Fruit fly (Drosophila melanogaster) S2 (cell line): ENCODE measurements around the gene Rab19.

Experiments
- CG8478 ChIP-seq: fragments of >200 bp; optimal IDR thresholded peaks from 2 replicates; lab custom pipeline; 2018
- CTCF ChIP-seq, 2 experiments: fragments of >200 bp; optimal IDR thresholded peaks; 2 replicates each; lab custom pipeline; 2018

Rab19 gene

dm6 chr3L:8296941-8297340 lies at the start of gene Rab19:
Gene Rab19, plus strand, starts transcription at chr3L:8297018.
- TF ChIP-seq CTCF (optimal IDR thresholded peaks at IDR 0.05; lab: Kevin White, UChicago): no peak
- no peak for TF ChIP-seq CG8478

- TF ChIP-seq CG8478 (no peak), CTCF (optimal IDR thresholded peaks at IDR 0.05; lab: Kevin White, UChicago) (no peak)
These were observed 12.2 kb upstream of the Rab19 start for dm6 chr3L:8284651-8285050.

- TF ChIP-seq CG8478 (no peak), CTCF (optimal IDR thresholded peaks at IDR 0.05; lab: Kevin White, UChicago) (no peak)
These were observed 11.5 kb upstream of the Rab19 start for dm6 chr3L:8285291-8285690.

- TF ChIP-seq CG8478: no peak
- TF ChIP-seq CTCF (optimal IDR thresholded peaks at IDR 0.05; lab: Kevin White, UChicago): no peak
These were observed 11.0 kb upstream of the Rab19 start for dm6 chr3L:8285773-8286172.

- no peak for TF ChIP-seq CTCF (optimal IDR thresholded peaks at IDR 0.05; lab: Kevin White, UChicago)
- TF ChIP-seq CG8478: no peak
These were observed 10.4 kb upstream of the Rab19 start for dm6 chr3L:8286397-8286796.

dm6 chr3L:8288396-8288795 lies 8.4 kb upstream of the Rab19 start:
- no peak for TF ChIP-seq CTCF (optimal IDR thresholded peaks at IDR 0.05; lab: Kevin White, UChicago)
- TF ChIP-seq CG8478: no peak

- TF ChIP-seq CG8478 (no peak), CTCF (optimal IDR thresholded peaks at IDR 0.05; lab: Kevin White, UChicago) (no peak)
These were observed 7.2 kb upstream of the Rab19 start, which contains the start of gene cert for dm6 chr3L:8289336-8290258. Gene cert, minus strand, starts transcription at chr3L:8289870.

dm6 chr3L:8295227-8295626 lies 1.6 kb upstream of the Rab19 start, which contains the start of gene CG7201:
Gene CG7201, minus strand, starts transcription at chr3L:8295327.
- TF ChIP-seq CTCF (optimal IDR thresholded peaks at IDR 0.05; lab: Kevin White, UChicago) (no peak), CG8478 (no peak)

- TF ChIP-seq CG8478: no peak
- no peak for TF ChIP-seq CTCF (optimal IDR thresholded peaks at IDR 0.05; lab: Kevin White, UChicago)
These were observed 670 bp downstream of the Rab19 start for dm6 chr3L:8297488-8297887.

- TF ChIP-seq CTCF (optimal IDR thresholded peaks at IDR 0.05; lab: Kevin White, UChicago) (no peak), CG8478 (no peak)
These were observed 2.7 kb downstream of the Rab19 start, which contains the start of the genes Arl5 and CG13671 for dm6 chr3L:8299224-8300130. Gene Arl5, minus strand, starts transcription at chr3L:8299839. Gene CG13671, plus strand, starts transcription at chr3L:8300064.

- TF ChIP-seq CG8478 (no peak), CTCF (optimal IDR thresholded peaks at IDR 0.05; lab: Kevin White, UChicago) (no peak)
These were observed 7.1 kb downstream of the Rab19 start, which contains the start of the genes CG7194 and Sbp2 for dm6 chr3L:8303912-8304311. Gene CG7194, minus strand, starts transcription at chr3L:8304059. Gene Sbp2, plus strand, starts transcription at chr3L:8304157.

- TF ChIP-seq CTCF (optimal IDR thresholded peaks at IDR 0.05; lab: Kevin White, UChicago) (no peak), CG8478 (no peak)
These were observed 10.1 kb downstream of the Rab19 start, which contains the start of gene Gr66a for dm6 chr3L:8306880-8307279. Gene Gr66a, minus strand, starts transcription at chr3L:8306980.

dm6 chr3L:8308891-8309352 lies 12.1 kb downstream of the Rab19 start, which contains the start of gene BI-1:
Gene BI-1, minus strand, starts transcription at chr3L:8308941.
- TF ChIP-seq CG8478 (no peak), CTCF (optimal IDR thresholded peaks at IDR 0.05; lab: Kevin White, UChicago) (no peak)

- TF ChIP-seq CG8478: no peak
- TF ChIP-seq CTCF (optimal IDR thresholded peaks at IDR 0.05; lab: Kevin White, UChicago): no peak
These were observed 15.5 kb downstream of the Rab19 start for dm6 chr3L:8312290-8312689.

- TF ChIP-seq CTCF (optimal IDR thresholded peaks at IDR 0.05; lab: Kevin White, UChicago) (no peak), CG8478 (no peak)
These were observed 17.9 kb downstream of the Rab19 start for dm6 chr3L:8314788-8315140.
